Fruit fly (Drosophila melanogaster) whole organism, embryonic: ENCODE results near the gene nesd.
A peak's percentile ranks its signal among the peaks of the same experiment; 100 is the strongest.

Source experiments
- Aef1 ChIP-seq: fragments of 200-800 bp; sonication (Bioruptor generic); IDR thresholded peaks from 3 replicates; pipeline ENCODE4 v1.3.6; 2022; ENCODE audit warnings: missing biosample characterization, missing genetic modification characterization
- Antp ChIP-seq: fragments of 200-800 bp; sonication (Bioruptor generic); optimal IDR thresholded peaks from 3 replicates; lab custom pipeline; 2016; ENCODE audit warnings: missing biosample characterization, missing genetic modification characterization
- Atf6 ChIP-seq: fragments of 200-800 bp; sonication (Bioruptor generic); IDR thresholded peaks from 2 replicates; pipeline ENCODE4 v1.3.6; 2022; ENCODE audit warnings: missing biosample characterization, missing genetic modification characterization
- CG12071 ChIP-seq: fragments of 200-800 bp; sonication (Bioruptor generic); optimal IDR thresholded peaks from 3 replicates; lab custom pipeline; 2018; ENCODE audit warnings: missing biosample characterization, mild to moderate bottlenecking, missing genetic modification characterization
- CG13424 ChIP-seq: fragments of 200-800 bp; sonication (Bioruptor generic); optimal IDR thresholded peaks from 2 replicates; lab custom pipeline; 2019; ENCODE audit warnings: missing biosample characterization, mild to moderate bottlenecking, missing genetic modification characterization, moderate library complexity
- CG14014 ChIP-seq: fragments of 200-800 bp; sonication (Bioruptor generic); IDR thresholded peaks from 2 replicates; pipeline ENCODE4 v1.3.6; 2022; ENCODE audit warnings: missing biosample characterization, missing genetic modification characterization
- CG14667 ChIP-seq: fragments of 200-800 bp; sonication (Bioruptor generic); IDR thresholded peaks from 2 replicates; pipeline ENCODE4 v1.3.6; 2022; ENCODE audit warnings: missing biosample characterization, missing genetic modification characterization
- CG14710 ChIP-seq: fragments of 200-800 bp; sonication (Bioruptor generic); optimal IDR thresholded peaks from 3 replicates; lab custom pipeline; 2019; ENCODE audit warnings: missing biosample characterization, mild to moderate bottlenecking, missing genetic modification characterization, moderate library complexity
- CG15269 ChIP-seq: fragments of 200-800 bp; sonication (Bioruptor generic); optimal IDR thresholded peaks from 2 replicates; lab custom pipeline; 2018; ENCODE audit warnings: missing biosample characterization, mild to moderate bottlenecking, missing genetic modification characterization, moderate library complexity
- CG1603 ChIP-seq: fragments of 200-800 bp; sonication (Bioruptor generic); optimal IDR thresholded peaks from 2 replicates; lab custom pipeline; 2019; ENCODE audit warnings: missing biosample characterization, mild to moderate bottlenecking, missing genetic modification characterization, moderate library complexity
- CG17612 ChIP-seq: fragments of 200-800 bp; sonication (Bioruptor generic); IDR thresholded peaks from 2 replicates; pipeline ENCODE4 v1.3.6; 2022; ENCODE audit warnings: missing biosample characterization, missing genetic modification characterization
- CG2199 ChIP-seq: fragments of 200-800 bp; sonication (Bioruptor generic); IDR thresholded peaks from 3 replicates; pipeline ENCODE4 v1.3.6; 2022; ENCODE audit warnings: missing biosample characterization, missing genetic modification characterization
- CG42726 ChIP-seq: fragments of 200-800 bp; sonication (Bioruptor generic); IDR thresholded peaks from 2 replicates; pipeline ENCODE4 v1.3.6; 2022; ENCODE audit warnings: missing biosample characterization, missing genetic modification characterization; ENCODE audit not compliant: partially characterized antibody
- CG43689 ChIP-seq: fragments of 200-800 bp; sonication (Bioruptor generic); IDR thresholded peaks from 2 replicates; pipeline ENCODE4 v1.3.6; 2022; ENCODE audit warnings: missing biosample characterization, missing genetic modification characterization
- CG6254 ChIP-seq: fragments of 200-800 bp; sonication (Bioruptor generic); optimal IDR thresholded peaks from 3 replicates; lab custom pipeline; 2017; ENCODE audit warnings: mild to moderate bottlenecking, missing biosample characterization, missing genetic modification reagents, missing genetic modification characterization
- CG9876 ChIP-seq: fragments of 200-800 bp; sonication (Bioruptor generic); optimal IDR thresholded peaks from 2 replicates; lab custom pipeline; 2016; ENCODE audit warnings: missing biosample characterization, missing genetic modification characterization
- Dad ChIP-seq: fragments of 200-800 bp; sonication (Bioruptor generic); optimal IDR thresholded peaks from 3 replicates; lab custom pipeline; 2016; ENCODE audit warnings: missing biosample characterization, missing genetic modification characterization
- Dip3 ChIP-seq: fragments of 200-800 bp; sonication (Bioruptor generic); optimal IDR thresholded peaks from 3 replicates; lab custom pipeline; 2016; ENCODE audit warnings: missing biosample characterization, missing genetic modification characterization
- E2f2 ChIP-seq: fragments of 200-800 bp; sonication (Bioruptor generic); IDR thresholded peaks from 2 replicates; pipeline ENCODE4 v1.3.6; 2022; ENCODE audit warnings: missing biosample characterization, missing genetic modification characterization
- Hmx ChIP-seq: fragments of 200-800 bp; sonication (Bioruptor generic); optimal IDR thresholded peaks from 2 replicates; lab custom pipeline; 2016; ENCODE audit warnings: missing biosample characterization, missing genetic modification characterization
- Jarid2 ChIP-seq: fragments of 200-800 bp; sonication (Bioruptor generic); optimal IDR thresholded peaks from 3 replicates; lab custom pipeline; 2017; ENCODE audit warnings: mild to moderate bottlenecking, missing biosample characterization, missing genetic modification reagents, missing genetic modification characterization
- Opbp ChIP-seq: fragments of 200-800 bp; sonication (Bioruptor generic); IDR thresholded peaks from 3 replicates; pipeline ENCODE4 v1.3.6; 2022; ENCODE audit warnings: missing biosample characterization, missing genetic modification characterization; ENCODE audit not compliant: partially characterized antibody
- Ravus ChIP-seq: fragments of 200-800 bp; sonication (Bioruptor generic); IDR thresholded peaks from 2 replicates; pipeline ENCODE4 v1.3.6; 2022; ENCODE audit warnings: missing biosample characterization, missing genetic modification characterization
- Side ChIP-seq: fragments of 200-800 bp; sonication (Bioruptor generic); optimal IDR thresholded peaks from 2 replicates; lab custom pipeline; 2016; ENCODE audit warnings: missing biosample characterization, missing genetic modification characterization
- Xrp1 ChIP-seq: fragments of 200-800 bp; sonication (Bioruptor generic); IDR thresholded peaks from 2 replicates; pipeline ENCODE4 v1.3.6; 2022; ENCODE audit warnings: missing biosample characterization, missing genetic modification characterization
- ase ChIP-seq: fragments of 200-800 bp; sonication (Bioruptor generic); IDR thresholded peaks from 3 replicates; pipeline ENCODE4 v1.3.6; 2022; ENCODE audit warnings: missing biosample characterization, missing genetic modification characterization
- cad ChIP-seq: fragments of >200 bp; optimal IDR thresholded peaks from 2 replicates; lab custom pipeline; 2017; ENCODE audit warnings: missing biosample characterization, missing genetic modification characterization
- ci ChIP-seq: fragments of 200-800 bp; sonication (Bioruptor generic); IDR thresholded peaks from 3 replicates; pipeline ENCODE4 v1.3.6; 2022; ENCODE audit warnings: missing biosample characterization, missing genetic modification characterization
- cwo ChIP-seq: fragments of 200-800 bp; sonication (Bioruptor generic); optimal IDR thresholded peaks from 3 replicates; lab custom pipeline; 2017; ENCODE audit warnings: missing biosample characterization, missing genetic modification characterization, mild to moderate bottlenecking, moderate library complexity, missing genetic modification reagents
- dysf ChIP-seq: fragments of 200-800 bp; sonication (Bioruptor generic); IDR thresholded peaks from 3 replicates; pipeline ENCODE4 v1.3.6; 2022; ENCODE audit warnings: missing biosample characterization, missing genetic modification characterization
- fd3F ChIP-seq: fragments of 200-800 bp; sonication (Bioruptor generic); optimal IDR thresholded peaks from 2 replicates; lab custom pipeline; 2018; ENCODE audit warnings: missing biosample characterization, mild to moderate bottlenecking, missing genetic modification characterization, moderate library complexity
- fru ChIP-seq: fragments of >200 bp; optimal IDR thresholded peaks from 2 replicates; lab custom pipeline; 2017
- gfzf ChIP-seq: fragments of 200-800 bp; sonication (Bioruptor generic); optimal IDR thresholded peaks from 2 replicates; lab custom pipeline; 2016; ENCODE audit warnings: missing biosample characterization, mild to moderate bottlenecking, missing genetic modification characterization, moderate library complexity
- hkb ChIP-seq, 2 experiments: fragments of 200-800 bp in 1 of 2; fragments of >200 bp in 1 of 2; sonication (Bioruptor generic) in 1 of 2; IDR thresholded peaks in 1 of 2; optimal IDR thresholded peaks in 1 of 2; 2 replicates each; pipeline versions ENCODE4 v1.3.6 to Lab custom; 2017 to 2022; ENCODE audit warnings: missing biosample characterization in 1 of 2, missing genetic modification characterization in 1 of 2
- hth ChIP-seq: fragments of >200 bp; optimal IDR thresholded peaks from 2 replicates; lab custom pipeline; 2017; ENCODE audit warnings: inconsistent platforms
- ind ChIP-seq: fragments of 200-800 bp; sonication (Bioruptor generic); optimal IDR thresholded peaks from 3 replicates; lab custom pipeline; 2016; ENCODE audit warnings: missing biosample characterization, missing genetic modification characterization
- maf-S ChIP-seq: fragments of 200-800 bp; sonication (Bioruptor generic); optimal IDR thresholded peaks from 2 replicates; lab custom pipeline; 2016; ENCODE audit warnings: missing biosample characterization, missing genetic modification characterization
- mld ChIP-seq: fragments of 200-800 bp; sonication (Bioruptor generic); IDR thresholded peaks from 3 replicates; pipeline ENCODE4 v1.3.6; 2022; ENCODE audit warnings: missing biosample characterization, missing genetic modification characterization; ENCODE audit not compliant: partially characterized antibody
- odd ChIP-seq: fragments of 200-800 bp; sonication (Bioruptor generic); optimal IDR thresholded peaks from 2 replicates; lab custom pipeline; 2017; ENCODE audit warnings: missing biosample characterization, mild to moderate bottlenecking, missing genetic modification characterization
- otp ChIP-seq: fragments of 200-800 bp; sonication (Bioruptor generic); IDR thresholded peaks from 3 replicates; pipeline ENCODE4, ENCODE4 v1.3.6; 2022; ENCODE audit warnings: missing biosample characterization, missing genetic modification characterization
- pb ChIP-seq: fragments of 200-800 bp; sonication (Bioruptor generic); optimal IDR thresholded peaks from 3 replicates; lab custom pipeline; 2016; ENCODE audit warnings: missing biosample characterization, missing genetic modification characterization
- psq ChIP-seq: fragments of 200-800 bp; sonication (Bioruptor generic); optimal IDR thresholded peaks from 2 replicates; lab custom pipeline; 2017; ENCODE audit warnings: missing biosample characterization, missing genetic modification characterization
- sima ChIP-seq: fragments of 200-800 bp; sonication (Bioruptor generic); optimal IDR thresholded peaks from 2 replicates; lab custom pipeline; 2016; ENCODE audit warnings: missing biosample characterization, missing genetic modification characterization
- slbo ChIP-seq: fragments of 200-800 bp; sonication (Bioruptor generic); IDR thresholded peaks from 2 replicates; pipeline ENCODE4 v1.3.6; 2022; ENCODE audit warnings: missing biosample characterization, missing genetic modification characterization
- so ChIP-seq: fragments of 200-800 bp; sonication (Bioruptor generic); IDR thresholded peaks from 3 replicates; pipeline ENCODE4 v1.3.6; 2022; ENCODE audit warnings: missing biosample characterization, missing genetic modification characterization
- stc ChIP-seq: fragments of 200-800 bp; sonication (Bioruptor generic); IDR thresholded peaks from 2 replicates; pipeline ENCODE4 v1.3.6; 2022; ENCODE audit warnings: missing biosample characterization, missing genetic modification characterization
- tup ChIP-seq: fragments of 200-800 bp; sonication (Bioruptor generic); optimal IDR thresholded peaks from 2 replicates; lab custom pipeline; 2016; ENCODE audit warnings: missing biosample characterization, mild to moderate bottlenecking, missing genetic modification characterization, moderate library complexity
- unpg ChIP-seq: fragments of 200-800 bp; sonication (Bioruptor generic); optimal IDR thresholded peaks from 3 replicates; lab custom pipeline; 2018; ENCODE audit warnings: missing biosample characterization, mild to moderate bottlenecking, missing genetic modification characterization, moderate library complexity
- usp ChIP-seq: fragments of >200 bp; optimal IDR thresholded peaks from 2 replicates; lab custom pipeline; 2017; ENCODE audit warnings: missing biosample characterization, missing genetic modification characterization
- wor ChIP-seq: fragments of 200-800 bp; sonication (Bioruptor generic); IDR thresholded peaks from 2 replicates; pipeline ENCODE4 v1.3.6; 2022; ENCODE audit warnings: missing biosample characterization, missing genetic modification characterization

Gene nesd

dm6 chr2L:20086295-20087096 is 7.3 kb upstream of the nesd start (continued):
- TF ChIP-seq wor (GFP tag; lab: Robert Waterston, UW) = peak; percentile 79
- peak; percentile 84 for TF ChIP-seq CG13424
- peak; percentile 62 for TF ChIP-seq pb
- peak; percentile 67 for TF ChIP-seq CG17612 (GFP tag; lab: Robert Waterston, UW)
- TF ChIP-seq Xrp1 = peak; percentile 89
- peak; percentile 86 for TF ChIP-seq CG14014 (GFP tag; lab: Robert Waterston, UW)
- peak; percentile 83 for TF ChIP-seq CG15269
- TF ChIP-seq hth (lab: Kevin White, UChicago) = no peak
- TF ChIP-seq CG14710 (tag; lab: Kevin White, UChicago) = peak; percentile 73
- TF ChIP-seq CG43689 (GFP tag; lab: Robert Waterston, UW) = peak; percentile 65
- peak; percentile 66 for TF ChIP-seq CG9876 (GFP tag; lab: Kevin White, UChicago)
- TF ChIP-seq gfzf (GFP tag; lab: Kevin White, UChicago) = no peak
- TF ChIP-seq tup (GFP tag; lab: Kevin White, UChicago) = peak; percentile 61
- peak; percentile 59 for TF ChIP-seq CG1603 (tag; lab: Kevin White, UChicago)
- no peak for TF ChIP-seq hkb (optimal IDR thresholded peaks at IDR 0.05; lab: Kevin White, UChicago)
- peak; percentile 91 for TF ChIP-seq hkb (GFP tag; IDR thresholded peaks at IDR 0.05; lab: Robert Waterston, UW)
- peak; percentile 25 for TF ChIP-seq Ravus (GFP tag; lab: Robert Waterston, UW)
- TF ChIP-seq Antp (GFP tag; lab: Kevin White, UChicago) = peak; percentile 85
- TF ChIP-seq usp (GFP tag; lab: Kevin White, UChicago) = no peak
- TF ChIP-seq otp (GFP tag; lab: Robert Waterston, UW) = peak; percentile 92
- TF ChIP-seq Dad (GFP tag; lab: Kevin White, UChicago) = peak; percentile 59
- no peak for TF ChIP-seq mld (GFP tag; lab: Robert Waterston, UW)
- peak; percentile 92 for TF ChIP-seq so (GFP tag; lab: Robert Waterston, UW)
- TF ChIP-seq Jarid2 (GFP tag; lab: Kevin White, UChicago) = peak; percentile 63
- TF ChIP-seq odd (GFP tag; lab: Kevin White, UChicago) = peak; percentile 82
- peak; percentile 81 for TF ChIP-seq Side
- peak; percentile 89 for TF ChIP-seq unpg (GFP tag; lab: Kevin White, UChicago)
- TF ChIP-seq ci (GFP tag; lab: Robert Waterston, UW) = peak; percentile 96
- peak; percentile 81 for TF ChIP-seq Aef1 (GFP tag; lab: Robert Waterston, UW)
- TF ChIP-seq Dip3 (GFP tag; lab: Kevin White, UChicago) = peak; percentile 31
- TF ChIP-seq psq (GFP tag; lab: Kevin White, UChicago) = peak; percentile 56
- TF ChIP-seq ase (GFP tag; lab: Robert Waterston, UW) = peak; percentile 82
- peak; percentile 86 for TF ChIP-seq dysf (GFP tag; lab: Robert Waterston, UW)
- TF ChIP-seq CG12071 (GFP tag; lab: Kevin White, UChicago) = peak; percentile 83
- peak; percentile 79; the same call in 1 of the 3 replicates for TF ChIP-seq CG2199 (GFP tag; lab: Robert Waterston, UW)
- TF ChIP-seq cwo (GFP tag; lab: Kevin White, UChicago) = peak; percentile 90
- peak; percentile 70 for TF ChIP-seq E2f2
- peak; percentile 56 for TF ChIP-seq fd3F (GFP tag; lab: Kevin White, UChicago)
- peak; percentile 85 for TF ChIP-seq Atf6 (GFP tag; lab: Robert Waterston, UW)
- peak; percentile 58 for TF ChIP-seq Hmx (GFP tag; lab: Kevin White, UChicago)
- peak; percentile 72 for TF ChIP-seq CG6254 (GFP tag; lab: Kevin White, UChicago)
- TF ChIP-seq slbo (GFP tag; lab: Robert Waterston, UW) = peak; percentile 73
- TF ChIP-seq CG42726 (GFP tag; lab: Robert Waterston, UW) = no peak
- peak; percentile 64 for TF ChIP-seq maf-S (GFP tag; lab: Kevin White, UChicago)
- TF ChIP-seq fru (lab: Kevin White, UChicago) = no peak
- TF ChIP-seq stc = peak; percentile 92
- TF ChIP-seq CG14667 (GFP tag; lab: Robert Waterston, UW) = peak; percentile 82
- TF ChIP-seq Opbp = no peak
- TF ChIP-seq sima (GFP tag; lab: Kevin White, UChicago) = peak; percentile 58
- no peak for TF ChIP-seq cad (GFP tag; lab: Kevin White, UChicago)
- TF ChIP-seq ind (GFP tag; lab: Kevin White, UChicago) = peak; percentile 74
